Worm (Caenorhabditis elegans) whole organism, L1 larva: Measurements from ENCODE around the gene flor-1.

ENCODE experiments used
- C04F5.9 ChIP-seq: sonication (generic microtip); optimal IDR thresholded peaks from 2 replicates; lab custom pipeline; 2016; ENCODE audit warnings: missing genetic modification characterization, missing compliant biosample characterization
- C16A3.4 ChIP-seq: fragments of 150-350 bp; optimal IDR thresholded peaks from 2 replicates; lab custom pipeline; 2014; ENCODE audit warnings: missing biosample characterization, missing genetic modification characterization
- C34B4.2 ChIP-seq: sonication (generic microtip); optimal IDR thresholded peaks from 2 replicates; lab custom pipeline; 2017; ENCODE audit warnings: mild to moderate bottlenecking, missing genetic modification characterization, missing compliant biosample characterization
- aha-1 ChIP-seq: fragments of 150-350 bp; optimal IDR thresholded peaks from 2 replicates; lab custom pipeline; 2014; ENCODE audit warnings: missing biosample characterization, missing genetic modification characterization
- aly-2 ChIP-seq: fragments of 150-350 bp; optimal IDR thresholded peaks from 2 replicates; lab custom pipeline; 2014; ENCODE audit warnings: missing biosample characterization, missing genetic modification characterization
- ama-1 ChIP-seq: fragments of 150-350 bp; optimal IDR thresholded peaks from 2 replicates; lab custom pipeline; 2014
- blmp-1 ChIP-seq: fragments of 150-350 bp; optimal IDR thresholded peaks from 2 replicates; lab custom pipeline; 2014; ENCODE audit warnings: missing biosample characterization, missing genetic modification characterization
- ceh-63 ChIP-seq: fragments of 200-800 bp; sonication (Bioruptor generic); optimal IDR thresholded peaks from 2 replicates; lab custom pipeline; 2018; ENCODE audit warnings: mild to moderate bottlenecking, missing genetic modification characterization, missing compliant biosample characterization
- ceh-82 ChIP-seq, 3 experiments: fragments of 150-350 bp in 1 of 3; sonication (generic microtip) in 2 of 3; optimal IDR thresholded peaks; 2 replicates each; lab custom pipeline; 2014 to 2017; ENCODE audit warnings: missing biosample characterization in 3 of 3, missing genetic modification characterization in 3 of 3
- dpl-1 ChIP-seq, 3 experiments: fragments of 150-350 bp in 2 of 3; sonication (generic microtip) in 1 of 3; optimal IDR thresholded peaks; 2 replicates each; lab custom pipeline; 2014 to 2017; ENCODE audit warnings: missing biosample characterization in 3 of 3, missing genetic modification characterization in 3 of 3, missing genetic modification reagents in 3 of 3
- dsc-1 ChIP-seq: sonication (generic microtip); optimal IDR thresholded peaks from 2 replicates; lab custom pipeline; 2016; ENCODE audit warnings: mild to moderate bottlenecking, missing genetic modification characterization, missing compliant biosample characterization
- efl-1 ChIP-seq, 4 experiments: fragments of 150-350 bp; optimal IDR thresholded peaks in 3 of 4; peaks in 1 of 4; 1 replicate in 1 of 4; 2 replicates in 3 of 4; lab custom pipeline; 2014; ENCODE audit warnings: missing biosample characterization in 2 of 4, missing genetic modification characterization in 2 of 4, missing genetic modification reagents in 2 of 4
- efl-3 ChIP-seq: fragments of 200-800 bp; sonication (Bioruptor generic); optimal IDR thresholded peaks from 2 replicates; lab custom pipeline; 2018; ENCODE audit warnings: mild to moderate bottlenecking, missing genetic modification characterization, missing compliant biosample characterization
- egl-13 ChIP-seq: sonication (generic microtip); optimal IDR thresholded peaks from 2 replicates; lab custom pipeline; 2016; ENCODE audit warnings: missing genotype, missing genetic modification reagents, missing genetic modification characterization, missing compliant biosample characterization
- egl-27 ChIP-seq, 2 experiments: fragments of 150-350 bp in 1 of 2; sonication (generic microtip); optimal IDR thresholded peaks; 3 replicates each; lab custom pipeline; 2017 to 2018; ENCODE audit warnings: missing biosample characterization in 2 of 2, missing genetic modification characterization in 2 of 2, missing genetic modification reagents in 2 of 2
- elt-2 ChIP-seq: sonication (generic microtip); optimal IDR thresholded peaks from 2 replicates; lab custom pipeline; 2016; ENCODE audit warnings: missing genetic modification characterization, mild to moderate bottlenecking, inconsistent platforms, missing compliant biosample characterization, missing genetic modification reagents
- elt-3 ChIP-seq, 6 experiments: fragments of 150-350 bp in 1 of 6; sonication (generic microtip); optimal IDR thresholded peaks; 2 replicates each; lab custom pipeline; 2017 to 2018; ENCODE audit warnings: missing biosample characterization in 6 of 6, missing genetic modification characterization in 6 of 6, inconsistent platforms in 1 of 6
- ets-5 ChIP-seq: fragments of 200-800 bp; sonication (Bioruptor generic); IDR thresholded peaks from 2 replicates; pipeline ENCODE4 v1.3.6; 2022; ENCODE audit warnings: missing genetic modification characterization, missing compliant biosample characterization
- fkh-10 ChIP-seq: sonication (generic microtip); optimal IDR thresholded peaks from 2 replicates; lab custom pipeline; 2017; ENCODE audit warnings: missing biosample characterization, missing genetic modification reagents, missing genetic modification characterization
- fkh-4 ChIP-seq: sonication (generic microtip); optimal IDR thresholded peaks from 2 replicates; lab custom pipeline; 2016; ENCODE audit warnings: missing compliant biosample characterization, missing genetic modification characterization, borderline replicate concordance
- hlh-17 ChIP-seq: fragments of 200-800 bp; sonication (Bioruptor generic); optimal IDR thresholded peaks from 2 replicates; lab custom pipeline; 2018; ENCODE audit warnings: missing genetic modification characterization, mild to moderate bottlenecking, missing compliant biosample characterization, moderate library complexity, borderline replicate concordance
- isw-1 ChIP-seq: fragments of 200-800 bp; sonication (Bioruptor generic); IDR thresholded peaks from 2 replicates; pipeline ENCODE4 v1.3.6; 2022; ENCODE audit warnings: missing genetic modification characterization, missing compliant biosample characterization
- lin-13 ChIP-seq: fragments of 150-350 bp; optimal IDR thresholded peaks from 2 replicates; lab custom pipeline; 2014; ENCODE audit warnings: missing biosample characterization, missing genetic modification reagents, missing genetic modification characterization
- lin-14 ChIP-seq: fragments of 200-800 bp; sonication (Bioruptor generic); optimal IDR thresholded peaks from 2 replicates; lab custom pipeline; 2018; ENCODE audit warnings: mild to moderate bottlenecking, missing genetic modification characterization, moderate library complexity, missing compliant biosample characterization
- lin-35 ChIP-seq, 2 experiments: fragments of 150-350 bp; optimal IDR thresholded peaks; 2 replicates each; lab custom pipeline; 2014; ENCODE audit warnings: missing biosample characterization in 2 of 2, missing genetic modification characterization in 2 of 2, missing genetic modification reagents in 2 of 2
- lsy-2 ChIP-seq, 2 experiments: fragments of 150-350 bp; optimal IDR thresholded peaks; 2 replicates each; lab custom pipeline; 2014; ENCODE audit warnings: missing biosample characterization in 2 of 2, missing genetic modification characterization in 2 of 2
- mdl-1 ChIP-seq, 2 experiments: fragments of 150-350 bp; optimal IDR thresholded peaks; 2 replicates each; lab custom pipeline; 2014 to 2017; ENCODE audit warnings: missing biosample characterization in 2 of 2, missing genetic modification characterization in 2 of 2, inconsistent platforms in 1 of 2
- mef-2 ChIP-seq: fragments of 150-350 bp; optimal IDR thresholded peaks from 2 replicates; lab custom pipeline; 2014; ENCODE audit warnings: missing biosample characterization, missing genetic modification characterization
- mep-1 ChIP-seq: fragments of 150-350 bp; optimal IDR thresholded peaks from 2 replicates; lab custom pipeline; 2014; ENCODE audit warnings: missing biosample characterization, missing genetic modification characterization
- nhr-11 ChIP-seq: fragments of 150-350 bp; optimal IDR thresholded peaks from 2 replicates; lab custom pipeline; 2014; ENCODE audit warnings: missing biosample characterization, missing genetic modification characterization
- nhr-12 ChIP-seq: sonication (generic microtip); optimal IDR thresholded peaks from 2 replicates; lab custom pipeline; 2017; ENCODE audit warnings: missing biosample characterization, missing genetic modification characterization
- nhr-19 ChIP-seq: fragments of 200-800 bp; sonication (Bioruptor generic); conservative IDR thresholded peaks from 2 replicates; pipeline ENCODE4 v1.3.6; 2022; ENCODE audit warnings: missing genetic modification characterization, missing compliant biosample characterization
- nhr-20 ChIP-seq: sonication (generic microtip); optimal IDR thresholded peaks from 2 replicates; lab custom pipeline; 2016; ENCODE audit warnings: mild to moderate bottlenecking, missing genetic modification characterization, missing compliant biosample characterization
- nhr-28 ChIP-seq: fragments of 150-350 bp; optimal IDR thresholded peaks from 2 replicates; lab custom pipeline; 2014; ENCODE audit warnings: missing biosample characterization, missing genetic modification characterization
- nhr-47 ChIP-seq: sonication (generic microtip); optimal IDR thresholded peaks from 2 replicates; lab custom pipeline; 2016; ENCODE audit warnings: mild to moderate bottlenecking, missing genetic modification characterization, moderate library complexity, missing compliant biosample characterization
- nhr-76 ChIP-seq: sonication (generic microtip); optimal IDR thresholded peaks from 2 replicates; lab custom pipeline; 2017; ENCODE audit warnings: missing biosample characterization, missing genetic modification characterization
- nhr-77 ChIP-seq: fragments of 150-350 bp; optimal IDR thresholded peaks from 2 replicates; lab custom pipeline; 2014; ENCODE audit warnings: missing biosample characterization, missing genetic modification characterization
- nhr-84 ChIP-seq: sonication (generic microtip); optimal IDR thresholded peaks from 2 replicates; lab custom pipeline; 2017; ENCODE audit warnings: missing biosample characterization, missing genetic modification characterization
- nhr-90 ChIP-seq: sonication (generic microtip); optimal IDR thresholded peaks from 2 replicates; lab custom pipeline; 2016; ENCODE audit warnings: mild to moderate bottlenecking, missing genetic modification characterization, missing compliant biosample characterization; ENCODE audit not compliant: poor library complexity
- pag-3 ChIP-seq: sonication (generic microtip); optimal IDR thresholded peaks from 2 replicates; lab custom pipeline; 2017; ENCODE audit warnings: missing genetic modification characterization, mild to moderate bottlenecking, missing compliant biosample characterization, antibody characterized with exemption, borderline replicate concordance; ENCODE audit not compliant: insufficient read depth
- pax-3 ChIP-seq: fragments of 200-800 bp; sonication (Bioruptor generic); optimal IDR thresholded peaks from 2 replicates; lab custom pipeline; 2018; ENCODE audit warnings: mild to moderate bottlenecking, missing genetic modification characterization, moderate library complexity, missing compliant biosample characterization
- rnt-1 ChIP-seq: sonication (generic microtip); optimal IDR thresholded peaks from 2 replicates; lab custom pipeline; 2016; ENCODE audit warnings: mild to moderate bottlenecking, missing genetic modification characterization, moderate library complexity, missing compliant biosample characterization
- skn-1 ChIP-seq: fragments of 150-350 bp; optimal IDR thresholded peaks from 2 replicates; lab custom pipeline; 2014; ENCODE audit warnings: missing biosample characterization, missing genetic modification characterization
- snpc-4 ChIP-seq: fragments of 150-350 bp; optimal IDR thresholded peaks from 2 replicates; lab custom pipeline; 2014; ENCODE audit warnings: missing biosample characterization, missing genetic modification characterization
- sptf-1 ChIP-seq: fragments of 150-350 bp; optimal IDR thresholded peaks from 2 replicates; lab custom pipeline; 2014; ENCODE audit warnings: missing biosample characterization, missing genetic modification characterization
- sup-37 ChIP-seq: fragments of 200-800 bp; sonication (Bioruptor generic); optimal IDR thresholded peaks from 2 replicates; lab custom pipeline; 2018; ENCODE audit warnings: mild to moderate bottlenecking, missing genetic modification characterization, missing compliant biosample characterization
- vab-15 ChIP-seq: sonication (generic microtip); optimal IDR thresholded peaks from 2 replicates; lab custom pipeline; 2017; ENCODE audit warnings: missing genotype, mild to moderate bottlenecking, missing genetic modification characterization, missing compliant biosample characterization

Gene flor-1

ce11 chrV:15082291-15082690 is 37.1 kb downstream of the flor-1 start, which contains the start of the genes C01G10.10 and C01G10.9 (continued):
- no peak for TF ChIP-seq nhr-76 (tag; lab: Kevin White, UChicago)
- no peak for TF ChIP-seq nhr-28 (tag; lab: Kevin White, UChicago)
- TF ChIP-seq rnt-1 = peak; percentile 97
- no peak for TF ChIP-seq fkh-10
- no peak for TF ChIP-seq mef-2 (tag; lab: Kevin White, UChicago)
- TF ChIP-seq vab-15 = no peak
- TF ChIP-seq dsc-1 = peak; percentile 90
- TF ChIP-seq elt-2 (tag; lab: Kevin White, UChicago) = peak; percentile 67
- peak; percentile 46; the same call in 1 of the 2 replicates for TF ChIP-seq isw-1
- TF ChIP-seq ets-5 (GFP tag; lab: Robert Waterston, UW) = no peak
- no peak for TF ChIP-seq sup-37
- TF ChIP-seq pag-3 (tag; lab: Kevin White, UChicago) = no peak
- TF ChIP-seq nhr-11 (tag; lab: Kevin White, UChicago) = no peak
- peak; percentile 85 for TF ChIP-seq nhr-20 (tag; lab: Kevin White, UChicago)
- no peak for TF ChIP-seq aly-2 (tag; lab: Kevin White, UChicago)
- no peak for TF ChIP-seq nhr-77
- TF ChIP-seq mep-1 (tag; lab: Kevin White, UChicago) = peak; percentile 79
- TF ChIP-seq nhr-19 (GFP tag; lab: Robert Waterston, UW) = peak; percentile 73
- peak; percentile 92 for TF ChIP-seq nhr-90 (tag; lab: Kevin White, UChicago)
- peak; percentile 38 for TF ChIP-seq skn-1 (tag; lab: Kevin White, UChicago)
- TF ChIP-seq nhr-12 (tag; lab: Kevin White, UChicago) = no peak
- TF ChIP-seq C16A3.4 (tag; lab: Kevin White, UChicago) = peak; percentile 27
- no peak for TF ChIP-seq lin-13 (GFP tag; lab: Kevin White, UChicago)
- TF ChIP-seq C34B4.2 (tag; lab: Kevin White, UChicago) = no peak
- no peak for TF ChIP-seq egl-13 (tag; lab: Kevin White, UChicago)
- TF ChIP-seq egl-27 (tag; optimal IDR thresholded peaks at IDR 0.05; lab: Kevin White, UChicago) = no peak
- TF ChIP-seq mdl-1 (tag; optimal IDR thresholded peaks at IDR 0.05; lab: Kevin White, UChicago) = no peak
- TF ChIP-seq elt-3 (tag; optimal IDR thresholded peaks at IDR 0.05; lab: Kevin White, UChicago) = peak in 1 of 6 experiments; percentile 60
- peak; percentile 68 to 70 for TF ChIP-seq lsy-2 (tag; optimal IDR thresholded peaks at IDR 0.05; lab: Kevin White, UChicago)
- no peak for TF ChIP-seq aha-1 (tag; lab: Kevin White, UChicago)
- no peak for TF ChIP-seq ama-1
- peak; percentile 96 for TF ChIP-seq pax-3 (tag; lab: Kevin White, UChicago)

- no peak for TF ChIP-seq nhr-12 (tag; lab: Kevin White, UChicago)
- peak; percentile 64 for TF ChIP-seq dsc-1
- peak; percentile 66 for TF ChIP-seq blmp-1 (tag; lab: Kevin White, UChicago)
- TF ChIP-seq, all 84 proteins: peak for 2
Observed at ce11 chrV:15078560-15078959, 40.9 kb downstream of the flor-1 start.

ce11 chrV:15074907-15075306 is 44.5 kb downstream of the flor-1 start:
- TF ChIP-seq sptf-1 (tag; lab: Kevin White, UChicago) (no peak), dpl-1 (GFP tag; optimal IDR thresholded peaks at IDR 0.05; lab: Kevin White, UChicago) (peak in 1 of 3 experiments; percentile 7), nhr-47 (tag; lab: Kevin White, UChicago) (peak; percentile 11), snpc-4 (tag; lab: Kevin White, UChicago) (no peak), C04F5.9 (tag; lab: Kevin White, UChicago) (no peak), fkh-10 (peak; percentile 23), efl-1 (optimal IDR thresholded peaks at IDR 0.05; lab: Kevin White, UChicago) (peak; percentile 12 to 24), efl-1 (GFP tag; optimal IDR thresholded peaks at IDR 0.05 in 1 of 2; lab: Kevin White, UChicago) (peak in 1 of 2 experiments; percentile 11), nhr-20 (tag; lab: Kevin White, UChicago) (no peak), efl-3 (GFP tag; lab: Kevin White, UChicago) (no peak), fkh-4 (tag; lab: Kevin White, UChicago) (no peak), lsy-2 (tag; optimal IDR thresholded peaks at IDR 0.05; lab: Kevin White, UChicago) (peak in 1 of 2 experiments; percentile 36), ceh-82 (tag; optimal IDR thresholded peaks at IDR 0.05; lab: Kevin White, UChicago) (peak in 2 of 3 experiments; percentile 16 to 48), hlh-17 (GFP tag; lab: Kevin White, UChicago) (no peak), lin-35 (GFP tag; optimal IDR thresholded peaks at IDR 0.05; lab: Kevin White, UChicago) (peak in 1 of 2 experiments; percentile 11), mep-1 (tag; lab: Kevin White, UChicago) (peak; percentile 17), rnt-1 (peak; percentile 23), ceh-63 (GFP tag; lab: Kevin White, UChicago) (no peak), lin-14 (peak; percentile 68), C16A3.4 (tag; lab: Kevin White, UChicago) (no peak), nhr-84 (tag; lab: Kevin White, UChicago) (no peak)
- TF ChIP-seq, all 84 proteins: peak for 10
